Worm (Caenorhabditis elegans): ENCODE measurements around the gene lcmt-1.
A peak's percentile ranks its signal among the peaks of the same experiment; 100 is the strongest.

Gene lcmt-1

ce11 chrIII:4320113-4320512 is 23.1 kb upstream of the lcmt-1 start, which contains the start of gene H38K22.6:
TSS of gene H38K22.6 (plus strand) at chrIII:4320413.
- TF ChIP-seq skn-1 (tag; optimal IDR thresholded peaks at IDR 0.05) (no peak), fos-1 (tag; optimal IDR thresholded peaks at IDR 0.05) (no peak), lin-39 (tag; optimal IDR thresholded peaks at IDR 0.05) (no peak), ZK546.5 (tag; optimal IDR thresholded peaks at IDR 0.05) (no peak), sem-4 (tag; optimal IDR thresholded peaks at IDR 0.05) (no peak), elt-1 (tag; optimal IDR thresholded peaks at IDR 0.05) (no peak), ztf-11 (tag; optimal IDR thresholded peaks at IDR 0.05) (no peak)

ce11 chrIII:4321399-4321798 is 21.8 kb upstream of the lcmt-1 start, which contains the start of gene H38K22.7:
TSS of gene H38K22.7 (plus strand) at chrIII:4321699.
- TF ChIP-seq gmeb-1 (tag; optimal IDR thresholded peaks at IDR 0.05) (no peak), skn-1 (tag; optimal IDR thresholded peaks at IDR 0.05) (no peak), ztf-11 (tag; optimal IDR thresholded peaks at IDR 0.05) (no peak), egl-27 (tag; optimal IDR thresholded peaks at IDR 0.05) (no peak), sma-9 (GFP tag; optimal IDR thresholded peaks at IDR 0.05) (no peak), sma-9 (tag; optimal IDR thresholded peaks at IDR 0.05) (no peak), Y55F3AM.14 (GFP tag; optimal IDR thresholded peaks at IDR 0.05) (no peak)

- TF ChIP-seq nhr-23 (tag; optimal IDR thresholded peaks at IDR 0.05), result no peak
- TF ChIP-seq nhr-77 (tag; optimal IDR thresholded peaks at IDR 0.05), result no peak
- TF ChIP-seq lin-39 (tag; optimal IDR thresholded peaks at IDR 0.05), result no peak
- no peak for TF ChIP-seq peb-1 (tag; optimal IDR thresholded peaks at IDR 0.05)
- peak; percentile 1 for TF ChIP-seq zag-1 (tag; optimal IDR thresholded peaks at IDR 0.05)
- TF ChIP-seq alr-1 (tag; optimal IDR thresholded peaks at IDR 0.05), result no peak
- TF ChIP-seq dmd-4 (tag; optimal IDR thresholded peaks at IDR 0.05), result no peak
- no peak for TF ChIP-seq ceh-16 (tag; optimal IDR thresholded peaks at IDR 0.05)
- peak; percentile 6 for TF ChIP-seq nhr-129 (tag; optimal IDR thresholded peaks at IDR 0.05)
- TF ChIP-seq lsy-2 (tag; optimal IDR thresholded peaks at IDR 0.05), result peak in 1 of 2 experiments; percentile 54
- TF ChIP-seq lin-13 (GFP tag; optimal IDR thresholded peaks at IDR 0.05), result no peak
- TF ChIP-seq nhr-12 (tag; optimal IDR thresholded peaks at IDR 0.05), result no peak
- TF ChIP-seq sma-9 (GFP tag; optimal IDR thresholded peaks at IDR 0.05), result peak; percentile 43
- TF ChIP-seq sma-9 (tag; optimal IDR thresholded peaks at IDR 0.05), result no peak
- TF ChIP-seq nhr-10 (tag; optimal IDR thresholded peaks at IDR 0.05), result no peak
- peak; percentile 31 for TF ChIP-seq crh-2 (tag; optimal IDR thresholded peaks at IDR 0.05)
- TF ChIP-seq lin-11 (tag; optimal IDR thresholded peaks at IDR 0.05), result no peak
- TF ChIP-seq sem-4 (tag; optimal IDR thresholded peaks at IDR 0.05), result peak; percentile 5
- TF ChIP-seq egl-27 (tag; optimal IDR thresholded peaks at IDR 0.05), result no peak
- TF ChIP-seq unc-55 (GFP tag; optimal IDR thresholded peaks at IDR 0.05), result peak; percentile 85
- TF ChIP-seq aly-2 (tag; optimal IDR thresholded peaks at IDR 0.05), result no peak
- no peak for TF ChIP-seq nhr-237 (tag; optimal IDR thresholded peaks at IDR 0.05)
- TF ChIP-seq gmeb-1 (tag; optimal IDR thresholded peaks at IDR 0.05), result no peak
- no peak for TF ChIP-seq Y55F3AM.14 (GFP tag; optimal IDR thresholded peaks at IDR 0.05)
- peak; percentile 72 for TF ChIP-seq mab-5 (tag; optimal IDR thresholded peaks at IDR 0.05)
- no peak for TF ChIP-seq unc-39 (tag; optimal IDR thresholded peaks at IDR 0.05)
- TF ChIP-seq unc-62 (GFP tag; optimal IDR thresholded peaks at IDR 0.05), result no peak
- no peak for TF ChIP-seq nhr-6 (tag; optimal IDR thresholded peaks at IDR 0.05)
- no peak for TF ChIP-seq mdl-1 (tag; optimal IDR thresholded peaks at IDR 0.05)
- no peak for TF ChIP-seq ceh-82 (tag; optimal IDR thresholded peaks at IDR 0.05)
- no peak for TF ChIP-seq ztf-11 (tag; optimal IDR thresholded peaks at IDR 0.05)
- TF ChIP-seq sma-3 (GFP tag; optimal IDR thresholded peaks at IDR 0.05), result no peak
- no peak for TF ChIP-seq ZK546.5 (tag; optimal IDR thresholded peaks at IDR 0.05)
- TF ChIP-seq nhr-21 (tag; optimal IDR thresholded peaks at IDR 0.05), result no peak
- no peak for TF ChIP-seq blmp-1 (tag; optimal IDR thresholded peaks at IDR 0.05; ENCODE audit: insufficient read depth)
- TF ChIP-seq ama-1 (optimal IDR thresholded peaks at IDR 0.05), result no peak
- no peak for TF ChIP-seq snpc-4 (tag; optimal IDR thresholded peaks at IDR 0.05)
- no peak for TF ChIP-seq ztf-4 (tag; optimal IDR thresholded peaks at IDR 0.05)
- no peak for TF ChIP-seq nhr-11 (tag; optimal IDR thresholded peaks at IDR 0.05)
- TF ChIP-seq F13H6.1 (tag; optimal IDR thresholded peaks at IDR 0.05), result peak; percentile 70
- peak; percentile 79 for TF ChIP-seq C34F6.9 (tag; optimal IDR thresholded peaks at IDR 0.05)
- TF ChIP-seq skn-1 (tag; optimal IDR thresholded peaks at IDR 0.05), result no peak
- TF ChIP-seq nhr-25 (tag; optimal IDR thresholded peaks at IDR 0.05), result no peak
- TF ChIP-seq R02D3.7 (tag; optimal IDR thresholded peaks at IDR 0.05), result no peak
- TF ChIP-seq elt-3 (tag; optimal IDR thresholded peaks at IDR 0.05), result no peak
- no peak for TF ChIP-seq elt-1 (tag; optimal IDR thresholded peaks at IDR 0.05)
- no peak for TF ChIP-seq fos-1 (tag; optimal IDR thresholded peaks at IDR 0.05)
- TF ChIP-seq mbf-1 (tag; optimal IDR thresholded peaks at IDR 0.05), result no peak
- no peak for TF ChIP-seq ztf-1 (GFP tag; conservative IDR thresholded peaks at IDR 0.05)
These were observed 20.1 kb upstream of the lcmt-1 start for ce11 chrIII:4323120-4323519.
